Fruit fly (Drosophila melanogaster) S2 (cell line): ENCODE data around the gene CG4582.

Experiments used
- CG8478 ChIP-seq: fragments of >200 bp; optimal IDR thresholded peaks from 2 replicates; lab custom pipeline; 2018
- CTCF ChIP-seq, 2 experiments: fragments of >200 bp; optimal IDR thresholded peaks; 2 replicates each; lab custom pipeline; 2018

DNA sequence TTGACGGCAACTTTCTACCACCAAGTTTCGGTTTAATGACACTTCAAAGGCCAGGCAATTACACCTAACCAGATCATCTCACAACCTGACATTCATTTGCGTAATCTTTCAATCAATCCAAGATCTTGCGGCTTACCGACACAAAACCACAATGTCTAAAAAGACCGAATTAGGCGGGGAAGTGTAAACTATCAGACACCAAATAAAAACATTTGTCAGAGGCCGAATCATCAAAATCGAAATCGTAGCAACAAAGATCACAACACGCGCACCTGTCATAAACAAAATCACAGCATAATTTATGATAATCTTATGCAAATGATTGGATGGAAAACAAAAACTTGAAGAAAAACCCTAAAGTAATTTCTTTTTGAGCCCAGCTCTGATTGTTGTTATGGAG, 33.2 kb downstream of the CG4582 start:
- TF ChIP-seq CTCF (optimal IDR thresholded peaks at IDR 0.05; lab: Kevin White, UChicago) (no peak), CG8478 (lab: Kevin White, UChicago) (no peak)
